Fruit fly (Drosophila melanogaster): Measurements from ENCODE around the gene zetaCOP.

- no peak for TF ChIP-seq insv (optimal IDR thresholded peaks at IDR 0.05)
- no peak for TF ChIP-seq Sin3A (optimal IDR thresholded peaks at IDR 0.05)
- TF ChIP-seq h (optimal IDR thresholded peaks at IDR 0.05), result no peak
- no peak for TF ChIP-seq psq (optimal IDR thresholded peaks at IDR 0.05)
- TF ChIP-seq Myc (optimal IDR thresholded peaks at IDR 0.05), result no peak
- TF ChIP-seq ttk (optimal IDR thresholded peaks at IDR 0.05), result no peak
Measured at dm6 chr3L:16661167-16662109, 11.9 kb downstream of the zetaCOP start, which contains the start of gene Baldspot.

All from Kc167 (cell line).